Worm (Caenorhabditis elegans) whole organism, L3 larva: ENCODE measurements around the gene set-25.

Source experiments
- R02D3.7 ChIP-seq: fragments of 150-350 bp; optimal IDR thresholded peaks from 2 replicates; lab custom pipeline; 2014; ENCODE audit warnings: missing biosample characterization, missing genetic modification characterization
- ZK546.5 ChIP-seq: sonication (generic microtip); optimal IDR thresholded peaks from 2 replicates; lab custom pipeline; 2017; ENCODE audit warnings: missing biosample characterization, missing genetic modification characterization
- aly-2 ChIP-seq: fragments of 150-350 bp; optimal IDR thresholded peaks from 2 replicates; lab custom pipeline; 2014; ENCODE audit warnings: missing biosample characterization, missing genetic modification characterization
- ama-1 ChIP-seq: fragments of 150-350 bp; optimal IDR thresholded peaks from 2 replicates; lab custom pipeline; 2018
- ceh-16 ChIP-seq: sonication (generic microtip); optimal IDR thresholded peaks from 2 replicates; lab custom pipeline; 2017; ENCODE audit warnings: missing biosample characterization, missing genetic modification characterization
- ceh-28 ChIP-seq: fragments of 150-350 bp; optimal IDR thresholded peaks from 2 replicates; lab custom pipeline; 2014; ENCODE audit warnings: missing biosample characterization, missing genetic modification reagents, missing genetic modification characterization
- ceh-82 ChIP-seq: fragments of 150-350 bp; optimal IDR thresholded peaks from 2 replicates; lab custom pipeline; 2014; ENCODE audit warnings: missing biosample characterization, missing genetic modification characterization
- ceh-9 ChIP-seq: sonication (generic microtip); optimal IDR thresholded peaks from 2 replicates; lab custom pipeline; 2018; ENCODE audit warnings: missing biosample characterization, missing genetic modification characterization
- daf-12 ChIP-seq: fragments of 150-350 bp; optimal IDR thresholded peaks from 2 replicates; lab custom pipeline; 2014; ENCODE audit warnings: missing biosample characterization, missing genetic modification reagents, missing genetic modification characterization
- egl-27 ChIP-seq: sonication (generic microtip); optimal IDR thresholded peaks from 4 replicates; lab custom pipeline; 2017; ENCODE audit warnings: missing biosample characterization, missing genetic modification reagents, missing genetic modification characterization
- egl-5 ChIP-seq: fragments of 150-350 bp; optimal IDR thresholded peaks from 2 replicates; lab custom pipeline; 2017; ENCODE audit warnings: missing biosample characterization, missing genetic modification reagents, missing genetic modification characterization, inconsistent platforms
- elt-2 ChIP-seq: sonication (generic microtip); optimal IDR thresholded peaks from 2 replicates; lab custom pipeline; 2016; ENCODE audit warnings: missing genetic modification reagents, mild to moderate bottlenecking, missing genetic modification characterization, missing compliant biosample characterization
- elt-3 ChIP-seq, 3 experiments: fragments of 150-350 bp in 1 of 3; sonication (generic microtip) in 2 of 3; optimal IDR thresholded peaks; 2 replicates in 2 of 3; 4 replicates in 1 of 3; lab custom pipeline; 2014 to 2017; ENCODE audit warnings: missing biosample characterization in 3 of 3, missing genetic modification characterization in 3 of 3
- eor-1 ChIP-seq, 2 experiments: fragments of 150-350 bp; optimal IDR thresholded peaks; 2 replicates each; lab custom pipeline; 2014 to 2018; ENCODE audit warnings: missing biosample characterization in 2 of 2, missing genetic modification characterization in 2 of 2
- fkh-10 ChIP-seq: sonication (generic microtip); optimal IDR thresholded peaks from 2 replicates; lab custom pipeline; 2017; ENCODE audit warnings: missing biosample characterization, missing genetic modification reagents, missing genetic modification characterization
- fos-1 ChIP-seq: fragments of 150-350 bp; optimal IDR thresholded peaks from 2 replicates; lab custom pipeline; 2014; ENCODE audit warnings: missing biosample characterization, missing genetic modification characterization
- hmg-11 ChIP-seq: sonication (generic microtip); optimal IDR thresholded peaks from 2 replicates; lab custom pipeline; 2016; ENCODE audit warnings: missing genetic modification characterization, missing compliant biosample characterization
- jun-1 ChIP-seq: fragments of 150-350 bp; optimal IDR thresholded peaks from 2 replicates; lab custom pipeline; 2014; ENCODE audit warnings: missing biosample characterization, missing genetic modification reagents, missing genetic modification characterization
- lin-15B ChIP-seq: fragments of 150-350 bp; optimal IDR thresholded peaks from 2 replicates; lab custom pipeline; 2014; ENCODE audit warnings: missing biosample characterization, missing genetic modification characterization
- lin-39 ChIP-seq: fragments of 150-350 bp; optimal IDR thresholded peaks from 2 replicates; lab custom pipeline; 2018; ENCODE audit warnings: missing biosample characterization, missing genetic modification reagents, missing genetic modification characterization
- lsy-12 ChIP-seq: sonication (generic microtip); optimal IDR thresholded peaks from 2 replicates; lab custom pipeline; 2016; ENCODE audit warnings: mild to moderate bottlenecking, missing genetic modification characterization, missing compliant biosample characterization
- mdl-1 ChIP-seq: fragments of 150-350 bp; optimal IDR thresholded peaks from 2 replicates; lab custom pipeline; 2014; ENCODE audit warnings: missing biosample characterization, missing genetic modification characterization
- mml-1 ChIP-seq: fragments of 150-350 bp; sonication (generic microtip); optimal IDR thresholded peaks from 3 replicates; lab custom pipeline; 2014; ENCODE audit warnings: missing biosample characterization, missing genetic modification characterization
- nfya-1 ChIP-seq: sonication (generic microtip); optimal IDR thresholded peaks from 2 replicates; lab custom pipeline; 2017; ENCODE audit warnings: missing genetic modification characterization, mild to moderate bottlenecking, missing compliant biosample characterization, antibody characterized with exemption, moderate library complexity; ENCODE audit not compliant: insufficient read depth
- nhr-11 ChIP-seq: fragments of 150-350 bp; optimal IDR thresholded peaks from 2 replicates; lab custom pipeline; 2014; ENCODE audit warnings: missing biosample characterization, missing genetic modification characterization
- nhr-12 ChIP-seq: fragments of 150-350 bp; optimal IDR thresholded peaks from 2 replicates; lab custom pipeline; 2014; ENCODE audit warnings: missing biosample characterization, missing genetic modification characterization
- nhr-23 ChIP-seq: fragments of 150-350 bp; optimal IDR thresholded peaks from 2 replicates; lab custom pipeline; 2014; ENCODE audit warnings: missing biosample characterization, missing genetic modification reagents, missing genetic modification characterization
- nhr-237 ChIP-seq: fragments of 150-350 bp; optimal IDR thresholded peaks from 2 replicates; lab custom pipeline; 2014; ENCODE audit warnings: missing biosample characterization, missing genetic modification characterization
- nhr-25 ChIP-seq: sonication (generic microtip); optimal IDR thresholded peaks from 2 replicates; lab custom pipeline; 2017; ENCODE audit warnings: missing biosample characterization, missing genetic modification characterization
- nhr-43 ChIP-seq: sonication (generic microtip); optimal IDR thresholded peaks from 2 replicates; lab custom pipeline; 2016; ENCODE audit warnings: mild to moderate bottlenecking, missing genetic modification characterization, missing compliant biosample characterization; ENCODE audit not compliant: poor library complexity, severe bottlenecking
- nhr-67 ChIP-seq: fragments of 150-350 bp; optimal IDR thresholded peaks from 2 replicates; lab custom pipeline; 2014; ENCODE audit warnings: missing biosample characterization, missing genetic modification characterization
- nhr-76 ChIP-seq: fragments of 150-350 bp; sonication (generic microtip); optimal IDR thresholded peaks from 5 replicates; lab custom pipeline; 2014; ENCODE audit warnings: missing biosample characterization, missing genetic modification characterization
- nhr-77 ChIP-seq: fragments of 150-350 bp; optimal IDR thresholded peaks from 2 replicates; lab custom pipeline; 2014; ENCODE audit warnings: missing biosample characterization, missing genetic modification characterization
- pha-4 ChIP-seq: fragments of 150-350 bp; optimal IDR thresholded peaks from 2 replicates; lab custom pipeline; 2014; ENCODE audit warnings: missing biosample characterization, missing genetic modification reagents, missing genetic modification characterization
- pqm-1 ChIP-seq: fragments of 150-350 bp; optimal IDR thresholded peaks from 2 replicates; lab custom pipeline; 2017; ENCODE audit warnings: missing biosample characterization, missing genetic modification characterization, inconsistent platforms
- sea-2 ChIP-seq: fragments of 150-350 bp; sonication (generic microtip); optimal IDR thresholded peaks from 4 replicates; lab custom pipeline; 2014; ENCODE audit warnings: missing biosample characterization, missing genetic modification reagents, missing genetic modification characterization
- skn-1 ChIP-seq: fragments of 150-350 bp; optimal IDR thresholded peaks from 2 replicates; lab custom pipeline; 2014; ENCODE audit warnings: missing biosample characterization, missing genetic modification characterization
- snpc-4 ChIP-seq: fragments of 150-350 bp; optimal IDR thresholded peaks from 2 replicates; lab custom pipeline; 2014; ENCODE audit warnings: missing biosample characterization, missing genetic modification characterization
- tbx-2 ChIP-seq: sonication (generic microtip); optimal IDR thresholded peaks from 2 replicates; lab custom pipeline; 2016; ENCODE audit warnings: mild to moderate bottlenecking, missing genetic modification characterization, missing compliant biosample characterization
- unc-39 ChIP-seq: sonication (generic microtip); optimal IDR thresholded peaks from 4 replicates; lab custom pipeline; 2017; ENCODE audit warnings: missing biosample characterization, missing genetic modification characterization
- ztf-11 ChIP-seq: fragments of 150-350 bp; optimal IDR thresholded peaks from 2 replicates; lab custom pipeline; 2014; ENCODE audit warnings: missing biosample characterization, missing genetic modification characterization
- ztf-4 ChIP-seq: fragments of 150-350 bp; optimal IDR thresholded peaks from 2 replicates; lab custom pipeline; 2014; ENCODE audit warnings: missing biosample characterization, missing genetic modification characterization

The set-25 gene

DNA sequence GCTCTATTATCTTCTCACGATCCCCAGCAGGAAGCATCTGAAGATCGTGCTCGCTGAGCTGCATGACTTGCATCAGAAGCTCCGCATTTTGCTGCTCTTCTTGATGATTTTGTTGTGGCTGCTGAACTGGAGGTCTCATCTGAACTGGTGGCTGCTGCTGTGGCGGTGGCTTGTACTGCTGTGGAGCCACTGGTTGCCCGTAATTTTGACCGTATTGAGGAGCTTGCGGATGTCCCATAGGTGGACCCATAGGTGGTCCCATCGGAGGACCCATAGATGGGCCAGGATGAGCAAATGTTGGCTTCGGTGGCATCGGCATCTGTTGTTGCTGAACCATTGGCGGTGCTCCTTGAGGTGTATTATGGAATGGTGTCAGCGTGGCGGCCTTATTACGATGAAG is 25.8 kb downstream of the set-25 start:
- TF ChIP-seq pha-4, result no peak

DNA sequence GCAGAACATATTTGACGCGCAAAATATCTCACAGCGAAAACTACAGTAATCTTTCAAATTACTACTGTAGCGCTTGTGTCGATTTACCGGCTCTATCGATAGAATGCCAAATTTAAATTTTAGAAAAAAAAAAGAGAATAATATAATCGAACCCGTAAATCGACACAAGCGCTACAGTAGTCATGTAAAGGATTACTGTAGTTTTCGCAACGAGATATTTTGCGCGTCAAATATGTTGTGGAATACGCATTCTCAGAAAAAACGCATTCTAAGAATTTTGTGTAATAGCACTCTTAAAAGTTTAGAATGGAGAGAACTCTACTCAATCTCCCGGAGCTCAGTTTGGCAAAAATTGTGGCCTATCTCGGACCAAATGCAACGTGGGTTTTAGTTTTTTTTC is 27.3 kb downstream of the set-25 start, which contains the start of gene F56A8.5:
F56A8.5 (plus strand) TSS at position 301 of the 400 bp plus-strand sequence.
- TF ChIP-seq tbx-2 (tag; lab: Kevin White, UChicago) (no peak), nhr-237 (tag; lab: Kevin White, UChicago) (no peak), nhr-76 (tag; lab: Kevin White, UChicago) (no peak), pqm-1 (tag; lab: Kevin White, UChicago) (no peak), nhr-67 (tag; lab: Kevin White, UChicago) (no peak), ceh-16 (tag; lab: Kevin White, UChicago) (no peak), ceh-28 (tag; lab: Kevin White, UChicago) (no peak), fkh-10 (no peak), nfya-1 (no peak), unc-39 (tag; lab: Kevin White, UChicago) (no peak), R02D3.7 (tag; lab: Kevin White, UChicago) (no peak), nhr-77 (tag; lab: Kevin White, UChicago) (no peak)

DNA sequence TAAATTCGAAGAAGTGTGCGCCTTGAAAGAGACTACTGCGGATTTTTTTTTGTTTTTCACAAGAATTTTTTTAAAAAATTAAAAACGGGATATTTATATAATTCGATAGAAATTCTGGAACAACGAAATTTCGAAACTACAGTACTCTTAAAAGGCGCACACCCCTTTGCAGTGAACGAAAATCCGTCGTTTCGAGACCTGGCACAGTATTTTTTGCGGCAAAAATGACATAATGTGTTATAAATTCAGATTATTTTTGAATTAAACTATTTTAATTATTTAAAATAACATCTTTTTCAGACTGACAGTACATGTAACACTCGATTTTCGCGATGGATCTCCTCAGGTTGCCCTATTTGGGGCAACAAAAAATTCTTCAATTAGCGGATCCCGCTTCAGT is 29.9 kb downstream of the set-25 start, which contains the start of gene F56A8.4:
F56A8.4 (plus strand) TSS at position 301 of the 400 bp plus-strand sequence.
- TF ChIP-seq snpc-4 (tag; lab: Kevin White, UChicago), result no peak

ce11 chrIII:13260344-13260743 is 32.5 kb downstream of the set-25 start:
- TF ChIP-seq R02D3.7 (tag; lab: Kevin White, UChicago) (no peak), pha-4 (peak; percentile 91)

DNA sequence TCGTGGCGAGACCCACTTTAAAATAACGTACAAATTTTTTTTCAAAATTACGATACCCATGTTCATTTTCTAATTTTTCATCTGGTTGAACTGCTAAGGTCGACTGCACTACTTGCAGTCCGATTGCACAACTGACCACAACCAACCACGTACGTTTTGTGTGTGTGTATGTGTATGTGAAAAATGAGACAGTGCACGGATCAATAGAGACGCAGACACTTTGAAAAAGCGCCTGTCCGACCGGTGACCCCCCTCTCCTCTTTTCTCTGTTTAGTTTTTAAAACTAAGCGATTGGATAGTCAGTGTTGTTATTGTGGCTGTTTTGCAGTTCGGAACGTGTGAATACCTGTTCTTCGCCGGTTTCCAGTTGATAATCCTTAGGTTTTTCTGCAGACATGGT is 34.1 kb downstream of the set-25 start:
- TF ChIP-seq R02D3.7 (tag; lab: Kevin White, UChicago) (no peak), lsy-12 (peak; percentile 16), hmg-11 (no peak), nhr-67 (tag; lab: Kevin White, UChicago) (no peak), unc-39 (tag; lab: Kevin White, UChicago) (no peak), pqm-1 (tag; lab: Kevin White, UChicago) (no peak), ZK546.5 (tag; lab: Kevin White, UChicago) (no peak), egl-5 (no peak), fkh-10 (no peak), mdl-1 (tag; lab: Kevin White, UChicago) (no peak), nhr-12 (tag; lab: Kevin White, UChicago) (no peak), eor-1 (tag; optimal IDR thresholded peaks at IDR 0.05; lab: Kevin White, UChicago) (no peak), lin-39 (tag; lab: Kevin White, UChicago) (no peak), jun-1 (no peak), nhr-77 (tag; lab: Kevin White, UChicago) (no peak), nhr-25 (tag; lab: Kevin White, UChicago) (peak; percentile 21), nhr-23 (peak; percentile 16), pha-4 (peak; percentile 50), daf-12 (tag; lab: Kevin White, UChicago) (no peak), nhr-43 (tag; lab: Kevin White, UChicago) (no peak), skn-1 (tag; lab: Kevin White, UChicago) (no peak), snpc-4 (tag; lab: Kevin White, UChicago) (no peak), fos-1 (tag; lab: Kevin White, UChicago) (no peak), aly-2 (tag; lab: Kevin White, UChicago) (no peak), ztf-11 (tag; lab: Kevin White, UChicago) (no peak), elt-2 (tag; lab: Kevin White, UChicago) (no peak), ceh-9 (tag; lab: Kevin White, UChicago) (no peak), lin-15B (peak; percentile 15), sea-2 (GFP tag; lab: Kevin White, UChicago) (no peak), ztf-4 (tag; lab: Kevin White, UChicago) (no peak), mml-1 (tag; lab: Kevin White, UChicago) (no peak), nfya-1 (peak; percentile 48), nhr-76 (tag; lab: Kevin White, UChicago) (no peak), ceh-28 (tag; lab: Kevin White, UChicago) (peak; percentile 41), nhr-11 (no peak), ceh-82 (tag; lab: Kevin White, UChicago) (no peak), ama-1 (lab: Kevin White, UChicago) (no peak), elt-3 (tag; optimal IDR thresholded peaks at IDR 0.05; lab: Kevin White, UChicago) (no peak), egl-27 (tag; lab: Kevin White, UChicago) (no peak)
- TF ChIP-seq, all 47 proteins: peak for 7
